Worm (Caenorhabditis elegans) whole organism, L4 larva: ENCODE results near the gene C40A11.3.

Source experiments
- F26F4.8 ChIP-seq: fragments of 200-800 bp; sonication (Bioruptor generic); conservative IDR thresholded peaks from 2 replicates; pipeline ENCODE4 v1.3.6; 2022; ENCODE audit warnings: missing genetic modification characterization, missing compliant biosample characterization
- Y75B8A.6 ChIP-seq: fragments of 200-800 bp; sonication (Bioruptor generic); IDR thresholded peaks from 2 replicates; pipeline ENCODE4 v1.3.6; 2022; ENCODE audit warnings: missing genetic modification reagents, missing genetic modification characterization, missing compliant biosample characterization
- ZK337.2 ChIP-seq: fragments of 200-800 bp; sonication (Bioruptor generic); IDR thresholded peaks from 2 replicates; pipeline ENCODE4 v1.3.6; 2022; ENCODE audit warnings: missing genetic modification reagents, missing genetic modification characterization, missing compliant biosample characterization
- aha-1 ChIP-seq: fragments of 150-350 bp; peaks from one replicate; lab custom pipeline; 2014; ENCODE audit warnings: missing biosample characterization, missing genetic modification characterization
- aly-2 ChIP-seq: sonication (generic microtip); optimal IDR thresholded peaks from 2 replicates; lab custom pipeline; 2018; ENCODE audit warnings: missing biosample characterization, missing genetic modification characterization
- arid-1 ChIP-seq: fragments of 200-800 bp; sonication (Bioruptor generic); conservative IDR thresholded peaks from 2 replicates; pipeline ENCODE4 v1.3.6; 2022; ENCODE audit warnings: missing genetic modification reagents, missing genetic modification characterization, missing compliant biosample characterization
- attf-4 ChIP-seq: sonication (generic microtip); optimal IDR thresholded peaks from 3 replicates; lab custom pipeline; 2017; ENCODE audit warnings: missing biosample characterization, missing genetic modification characterization
- ceh-20 ChIP-seq: fragments of 200-800 bp; sonication (Bioruptor generic); IDR thresholded peaks from 2 replicates; pipeline ENCODE4 v1.3.6; 2022; ENCODE audit warnings: missing genetic modification reagents, missing genetic modification characterization, missing compliant biosample characterization
- cey-2 ChIP-seq: sonication (generic microtip); optimal IDR thresholded peaks from 3 replicates; lab custom pipeline; 2017; ENCODE audit warnings: missing genetic modification characterization, mild to moderate bottlenecking, missing compliant biosample characterization, antibody characterized with exemption, borderline replicate concordance; ENCODE audit not compliant: insufficient read depth
- daf-16 ChIP-seq, 3 experiments: sonication (generic microtip); optimal IDR thresholded peaks; 2 replicates each; lab custom pipeline; 2016 to 2017; ENCODE audit warnings: missing genetic modification characterization in 3 of 3, missing genetic modification reagents in 3 of 3, mild to moderate bottlenecking in 2 of 3, missing compliant biosample characterization in 2 of 3, missing biosample characterization in 1 of 3, moderate library complexity in 1 of 3
- dpl-1 ChIP-seq: fragments of 150-350 bp; optimal IDR thresholded peaks from 2 replicates; lab custom pipeline; 2014; ENCODE audit warnings: missing biosample characterization, missing genetic modification reagents, missing genetic modification characterization
- fos-1 ChIP-seq: fragments of 150-350 bp; optimal IDR thresholded peaks from 2 replicates; lab custom pipeline; 2014; ENCODE audit warnings: missing biosample characterization, missing genetic modification characterization
- hlh-30 ChIP-seq: sonication (generic microtip); optimal IDR thresholded peaks from 2 replicates; lab custom pipeline; 2017; ENCODE audit warnings: antibody characterized with exemption, mild to moderate bottlenecking, missing genetic modification characterization, missing compliant biosample characterization; ENCODE audit not compliant: insufficient read depth
- lin-1 ChIP-seq: fragments of 200-800 bp; sonication (Bioruptor generic); IDR thresholded peaks from 2 replicates; pipeline ENCODE4 v1.3.6; 2022; ENCODE audit warnings: missing genetic modification reagents, missing genetic modification characterization, missing compliant biosample characterization
- lin-13 ChIP-seq: fragments of 150-350 bp; optimal IDR thresholded peaks from 2 replicates; lab custom pipeline; 2014; ENCODE audit warnings: missing biosample characterization, missing genetic modification reagents, missing genetic modification characterization
- madf-5 ChIP-seq, 2 experiments: fragments of 200-800 bp; sonication (Bioruptor generic); IDR thresholded peaks; 2 replicates each; pipeline ENCODE4 v1.3.6; 2022; ENCODE audit warnings: missing compliant biosample characterization in 2 of 2, missing genetic modification characterization in 2 of 2
- madf-9 ChIP-seq: fragments of 200-800 bp; sonication (Bioruptor generic); conservative IDR thresholded peaks from 2 replicates; pipeline ENCODE4 v1.3.6; 2022; ENCODE audit warnings: missing genetic modification reagents, missing genetic modification characterization, missing compliant biosample characterization
- mxl-3 ChIP-seq: fragments of 200-800 bp; sonication (Bioruptor generic); optimal IDR thresholded peaks from 2 replicates; lab custom pipeline; 2018; ENCODE audit warnings: mild to moderate bottlenecking, missing genetic modification characterization, missing compliant biosample characterization
- nhr-102 ChIP-seq: sonication (generic microtip); optimal IDR thresholded peaks from 2 replicates; lab custom pipeline; 2016; ENCODE audit warnings: mild to moderate bottlenecking, missing genetic modification characterization, moderate library complexity, missing compliant biosample characterization
- nhr-11 ChIP-seq: fragments of 150-350 bp; optimal IDR thresholded peaks from 2 replicates; lab custom pipeline; 2014; ENCODE audit warnings: missing biosample characterization, missing genetic modification characterization
- nhr-111 ChIP-seq: fragments of 200-800 bp; sonication (Bioruptor generic); optimal IDR thresholded peaks from 2 replicates; lab custom pipeline; 2018; ENCODE audit warnings: mild to moderate bottlenecking, missing genetic modification characterization, missing compliant biosample characterization
- nhr-28 ChIP-seq: fragments of 150-350 bp; optimal IDR thresholded peaks from 2 replicates; lab custom pipeline; 2014; ENCODE audit warnings: missing biosample characterization, missing genetic modification characterization
- nhr-41 ChIP-seq: fragments of 200-800 bp; sonication (Bioruptor generic); IDR thresholded peaks from 2 replicates; pipeline ENCODE4 v1.3.6; 2022; ENCODE audit warnings: missing genetic modification reagents, missing genetic modification characterization, missing compliant biosample characterization
- nhr-48 ChIP-seq: sonication (generic microtip); optimal IDR thresholded peaks from 2 replicates; lab custom pipeline; 2016; ENCODE audit warnings: mild to moderate bottlenecking, missing genetic modification characterization, missing compliant biosample characterization
- php-3 ChIP-seq: fragments of 200-800 bp; sonication (Bioruptor generic); IDR thresholded peaks from 2 replicates; pipeline ENCODE4 v1.3.6; 2022; ENCODE audit warnings: missing genetic modification reagents, missing genetic modification characterization, missing compliant biosample characterization
- pqm-1 ChIP-seq: sonication (generic microtip); optimal IDR thresholded peaks from 2 replicates; lab custom pipeline; 2017; ENCODE audit warnings: missing biosample characterization, missing genetic modification characterization
- skn-1 ChIP-seq: fragments of 150-350 bp; optimal IDR thresholded peaks from 2 replicates; lab custom pipeline; 2014; ENCODE audit warnings: missing biosample characterization, missing genetic modification characterization
- snpc-4 ChIP-seq: fragments of 150-350 bp; optimal IDR thresholded peaks from 2 replicates; lab custom pipeline; 2014; ENCODE audit warnings: missing biosample characterization, missing genetic modification characterization
- spr-1 ChIP-seq: sonication (generic microtip); optimal IDR thresholded peaks from 2 replicates; lab custom pipeline; 2016; ENCODE audit warnings: mild to moderate bottlenecking, missing genetic modification characterization, missing compliant biosample characterization
- unc-130 ChIP-seq: sonication (generic microtip); optimal IDR thresholded peaks from 2 replicates; lab custom pipeline; 2016; ENCODE audit warnings: missing genetic modification reagents, missing genetic modification characterization, missing compliant biosample characterization
- unc-39 ChIP-seq: sonication (generic microtip); optimal IDR thresholded peaks from 2 replicates; lab custom pipeline; 2017; ENCODE audit warnings: missing biosample characterization, missing genetic modification characterization
- unc-62 ChIP-seq, 3 experiments: fragments of 150-350 bp in 1 of 3; sonication (generic microtip); optimal IDR thresholded peaks in 2 of 3; peaks in 1 of 3; 1 replicate in 1 of 3; 2 replicates in 2 of 3; lab custom pipeline; 2014 to 2017; ENCODE audit warnings: missing biosample characterization in 3 of 3, missing genetic modification characterization in 3 of 3, missing genetic modification reagents in 3 of 3, missing genotype in 1 of 3
- zag-1 ChIP-seq: fragments of 150-350 bp; optimal IDR thresholded peaks from 2 replicates; lab custom pipeline; 2014; ENCODE audit warnings: missing biosample characterization, missing genetic modification characterization
- zfp-2 ChIP-seq: sonication (generic microtip); optimal IDR thresholded peaks from 2 replicates; lab custom pipeline; 2016; ENCODE audit warnings: mild to moderate bottlenecking, missing genetic modification characterization, missing compliant biosample characterization
- zfp-3 ChIP-seq: fragments of 200-800 bp; sonication (Bioruptor generic); conservative IDR thresholded peaks from 2 replicates; pipeline ENCODE4 v1.3.6; 2022; ENCODE audit warnings: missing genetic modification reagents, missing genetic modification characterization, missing compliant biosample characterization
- zip-11 ChIP-seq: fragments of 200-800 bp; sonication (Bioruptor generic); IDR thresholded peaks from 2 replicates; pipeline ENCODE4 v1.3.6; 2022; ENCODE audit warnings: missing genetic modification characterization, missing compliant biosample characterization
- zip-2 ChIP-seq: fragments of 150-350 bp; optimal IDR thresholded peaks from 2 replicates; lab custom pipeline; 2014; ENCODE audit warnings: missing biosample characterization, missing genetic modification characterization

The C40A11.3 gene

DNA sequence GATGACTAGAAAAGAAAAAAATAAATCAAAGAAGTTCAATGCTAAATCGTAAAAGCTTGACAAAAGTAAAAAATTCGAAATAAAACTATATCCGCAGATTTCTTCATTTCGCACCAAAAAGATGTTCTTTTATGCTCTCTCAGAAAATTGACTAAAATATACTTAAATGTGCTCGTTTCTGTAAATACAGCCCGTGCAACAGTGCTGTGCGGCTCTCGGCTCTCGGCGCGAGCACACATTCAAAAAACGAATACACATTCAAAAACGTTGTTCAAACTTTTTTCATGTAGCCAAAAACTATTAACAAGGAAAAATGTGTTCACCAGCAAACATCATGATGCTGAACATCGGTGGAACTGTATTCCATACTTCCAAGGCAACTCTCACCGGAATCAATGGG lies at the start of gene C40A11.3:
C40A11.3 (plus strand) TSS at position 301 of the 400 bp plus-strand sequence.
- TF ChIP-seq unc-62 (GFP tag; optimal IDR thresholded peaks at IDR 0.05 in 1 of 2; lab: Kevin White, UChicago) (peak in 1 of 2 experiments; percentile 50), unc-62 (tag; optimal IDR thresholded peaks at IDR 0.05; lab: Kevin White, UChicago) (no peak), nhr-48 (no peak)

DNA sequence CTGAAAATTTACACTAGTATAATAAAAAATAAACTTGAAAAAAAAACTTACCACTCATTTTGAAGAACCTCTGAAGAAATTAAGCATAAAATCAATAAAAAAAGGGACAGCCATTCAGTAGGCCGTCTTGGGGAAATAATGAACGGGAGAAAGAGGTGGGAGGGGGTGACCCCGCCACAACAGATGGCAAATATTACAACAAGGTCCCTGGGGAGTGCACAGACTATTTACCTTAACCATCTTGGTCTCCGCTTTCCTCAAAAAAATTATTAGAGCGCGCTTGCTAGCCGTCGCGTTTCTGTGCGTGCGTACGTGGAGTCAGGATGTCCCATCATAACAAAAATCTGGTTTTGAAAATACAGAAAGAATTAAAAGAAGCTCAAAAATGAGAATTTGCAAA lies 48.9 kb upstream of the C40A11.3 start, which contains the start of gene T16A1.10:
T16A1.10 (minus strand) TSS at position 123 of the 400 bp plus-strand sequence.
- TF ChIP-seq lin-1 (GFP tag; lab: Robert Waterston, UW) (no peak), unc-62 (GFP tag; optimal IDR thresholded peaks at IDR 0.05 in 1 of 2; lab: Kevin White, UChicago) (peak in 1 of 2 experiments; percentile 11), unc-62 (tag; optimal IDR thresholded peaks at IDR 0.05; lab: Kevin White, UChicago) (no peak), php-3 (GFP tag; lab: Robert Waterston, UW) (no peak), Y75B8A.6 (no peak), ceh-20 (GFP tag; lab: Robert Waterston, UW) (no peak), fos-1 (tag; lab: Kevin White, UChicago) (no peak), unc-130 (GFP tag; lab: Kevin White, UChicago) (no peak), hlh-30 (tag; lab: Kevin White, UChicago) (no peak)

- TF ChIP-seq dpl-1 (GFP tag; lab: Kevin White, UChicago) (no peak), F26F4.8 (GFP tag; lab: Robert Waterston, UW) (no peak), zip-2 (no peak), unc-62 (GFP tag; optimal IDR thresholded peaks at IDR 0.05 in 1 of 2; lab: Kevin White, UChicago) (peak in 1 of 2 experiments; percentile 92), unc-62 (tag; optimal IDR thresholded peaks at IDR 0.05; lab: Kevin White, UChicago) (no peak), snpc-4 (no peak), nhr-41 (GFP tag; lab: Robert Waterston, UW) (no peak), zfp-3 (no peak)
Observed at ce11 chrII:2093456-2093926, 47.4 kb upstream of the C40A11.3 start, which contains the start of gene fbxb-37. TSS of gene fbxb-37 (minus strand) at chrII:2093876.

- TF ChIP-seq madf-9 (GFP tag; lab: Robert Waterston, UW) (no peak), aha-1 (no peak), skn-1 (tag; lab: Kevin White, UChicago) (no peak), arid-1 (GFP tag; lab: Robert Waterston, UW) (no peak), zip-11 (GFP tag; lab: Robert Waterston, UW) (no peak), zfp-2 (tag; lab: Kevin White, UChicago) (no peak), unc-130 (GFP tag; lab: Kevin White, UChicago) (no peak), dpl-1 (GFP tag; lab: Kevin White, UChicago) (no peak), cey-2 (tag; lab: Kevin White, UChicago) (no peak), php-3 (GFP tag; lab: Robert Waterston, UW) (no peak), lin-13 (GFP tag; lab: Kevin White, UChicago) (no peak), ZK337.2 (no peak), attf-4 (tag; lab: Kevin White, UChicago) (no peak), nhr-48 (no peak), nhr-11 (tag; lab: Kevin White, UChicago) (no peak)
Observed at ce11 chrII:2094924-2095650, 45.8 kb upstream of the C40A11.3 start, which contains the start of gene T16A1.2. TSS of gene T16A1.2 (plus strand) at chrII:2095600.

DNA sequence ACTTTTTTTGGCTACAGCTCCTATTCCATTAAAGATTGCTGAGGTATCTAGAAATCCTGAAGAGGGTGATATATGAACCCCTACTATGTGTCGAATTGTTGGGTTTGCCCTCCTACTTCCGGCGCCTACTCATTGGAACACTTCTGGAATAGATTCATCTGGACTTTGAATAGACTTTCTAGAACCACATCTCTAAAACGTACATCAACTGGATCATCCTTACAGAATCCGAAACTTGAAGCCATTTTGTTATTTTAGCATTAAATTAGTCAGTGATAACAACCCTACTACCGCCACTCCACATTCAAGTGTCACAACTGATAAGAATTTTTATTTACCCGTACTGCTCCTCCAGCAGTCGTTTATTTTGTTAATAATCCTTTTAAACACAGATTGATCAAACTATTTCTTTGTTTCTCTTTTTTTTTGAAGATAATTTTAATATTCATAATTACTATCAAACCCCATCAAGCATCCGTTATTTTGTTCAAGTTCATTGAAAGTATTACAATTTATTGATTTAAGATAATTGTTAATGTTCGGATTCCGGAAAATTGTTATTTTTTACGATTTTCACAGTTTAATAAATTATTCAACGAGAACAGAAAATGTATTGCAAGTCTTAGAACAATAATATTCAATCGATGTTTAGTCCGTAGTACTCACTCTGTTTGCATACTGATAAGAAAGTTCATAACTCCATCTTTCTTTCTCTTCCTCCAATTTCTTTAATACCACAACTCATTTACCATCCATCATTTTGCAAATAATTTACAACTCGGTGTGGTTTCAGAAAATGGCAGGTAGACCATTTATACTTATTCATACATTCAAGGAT lies 41.6 kb upstream of the C40A11.3 start, which contains the start of gene math-42:
math-42 (plus strand) TSS at position 788 of the 838 bp plus-strand sequence.
- no peak for TF ChIP-seq daf-16 (GFP tag; optimal IDR thresholded peaks at IDR 0.05; lab: Kevin White, UChicago)
- TF ChIP-seq daf-16 (tag; optimal IDR thresholded peaks at IDR 0.05; lab: Kevin White, UChicago), result peak; percentile 63
- peak; percentile 31 for TF ChIP-seq nhr-28 (tag; lab: Kevin White, UChicago)
- no peak for TF ChIP-seq lin-13 (GFP tag; lab: Kevin White, UChicago)
- TF ChIP-seq zag-1 (tag; lab: Kevin White, UChicago), result no peak
- TF ChIP-seq aly-2 (tag; lab: Kevin White, UChicago), result no peak
- TF ChIP-seq nhr-111 (GFP tag; lab: Kevin White, UChicago), result no peak
- no peak for TF ChIP-seq unc-39 (tag; lab: Kevin White, UChicago)
- peak in 1 of 2 experiments; percentile 62 for TF ChIP-seq unc-62 (GFP tag; optimal IDR thresholded peaks at IDR 0.05 in 1 of 2; lab: Kevin White, UChicago)
- no peak for TF ChIP-seq unc-62 (tag; optimal IDR thresholded peaks at IDR 0.05; lab: Kevin White, UChicago)
- no peak for TF ChIP-seq mxl-3
- no peak for TF ChIP-seq zfp-2 (tag; lab: Kevin White, UChicago)
- no peak for TF ChIP-seq nhr-102 (tag; lab: Kevin White, UChicago)
- TF ChIP-seq cey-2 (tag; lab: Kevin White, UChicago), result no peak
- no peak for TF ChIP-seq arid-1 (GFP tag; lab: Robert Waterston, UW)
- no peak for TF ChIP-seq madf-5 (GFP tag; IDR thresholded peaks at IDR 0.05; lab: Robert Waterston, UW)
- TF ChIP-seq spr-1, result no peak
- peak; percentile 57 for TF ChIP-seq aha-1
- peak; percentile 52 for TF ChIP-seq pqm-1 (tag; lab: Kevin White, UChicago)
